Fruit fly (Drosophila melanogaster): ENCODE data around the gene Graf.

dm6 chrX:15760447-15761297, at the start of gene Graf, which contains the start of gene mRpL3:
- TF ChIP-seq ttk (optimal IDR thresholded peaks at IDR 0.05) (no peak), psq (optimal IDR thresholded peaks at IDR 0.05) (no peak), Myc (optimal IDR thresholded peaks at IDR 0.05) (no peak), insv (optimal IDR thresholded peaks at IDR 0.05) (no peak), h (optimal IDR thresholded peaks at IDR 0.05) (no peak)
